Worm (Caenorhabditis elegans): Measurements from ENCODE around the gene B0035.3.

DNA sequence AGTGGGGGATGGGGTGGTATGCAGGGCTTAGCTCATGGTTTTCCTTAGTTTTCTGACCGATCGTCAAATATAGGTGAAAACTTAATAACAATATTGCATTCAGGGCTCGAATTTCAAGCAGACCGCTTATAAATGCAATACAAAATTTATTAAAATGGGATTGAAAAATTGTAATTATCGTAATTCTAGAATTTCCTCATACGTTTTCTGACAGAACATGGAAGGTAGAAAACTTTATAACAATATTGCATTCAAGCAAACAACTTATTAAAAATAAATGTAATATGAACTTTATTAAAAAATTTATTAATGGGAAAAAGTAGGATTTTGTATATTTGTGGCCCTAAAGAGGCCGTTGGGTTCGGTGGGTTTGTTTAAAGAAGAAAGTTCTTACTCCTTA lies 8.9 kb upstream of the B0035.3 start:
- no peak for TF ChIP-seq F49E8.2 (tag; optimal IDR thresholded peaks at IDR 0.05; ENCODE audit: borderline replicate concordance)
- TF ChIP-seq lsy-2 (tag; optimal IDR thresholded peaks at IDR 0.05), result no peak
- TF ChIP-seq nhr-237 (tag; optimal IDR thresholded peaks at IDR 0.05), result no peak
- TF ChIP-seq nhr-11 (tag; optimal IDR thresholded peaks at IDR 0.05), result no peak
- no peak for TF ChIP-seq unc-39 (tag; optimal IDR thresholded peaks at IDR 0.05)
- no peak for TF ChIP-seq D1046.2 (GFP tag; IDR thresholded peaks at IDR 0.05)
- TF ChIP-seq lin-15B (tag; optimal IDR thresholded peaks at IDR 0.05), result no peak
- no peak for TF ChIP-seq zfp-3 (GFP tag; conservative IDR thresholded peaks at IDR 0.05)
- no peak for TF ChIP-seq nhr-41 (GFP tag; IDR thresholded peaks at IDR 0.05)
- no peak for TF ChIP-seq unc-62 (GFP tag; optimal IDR thresholded peaks at IDR 0.05 in 1 of 2)
- no peak for TF ChIP-seq unc-62 (tag; optimal IDR thresholded peaks at IDR 0.05)
